Worm (Caenorhabditis elegans) whole organism, L2 larva: ENCODE results near the gene srw-7.

Experiments
- C34F6.9 ChIP-seq: fragments of 150-350 bp; optimal IDR thresholded peaks from 2 replicates; lab custom pipeline; 2014; ENCODE audit warnings: missing biosample characterization, missing genetic modification characterization
- F13H6.1 ChIP-seq: sonication (generic microtip); optimal IDR thresholded peaks from 2 replicates; lab custom pipeline; 2016; ENCODE audit warnings: missing genetic modification characterization, missing compliant biosample characterization
- R02D3.7 ChIP-seq: fragments of 150-350 bp; optimal IDR thresholded peaks from 2 replicates; lab custom pipeline; 2014; ENCODE audit warnings: missing biosample characterization, missing genetic modification characterization
- Y55F3AM.14 ChIP-seq: fragments of 200-800 bp; sonication (Bioruptor generic); optimal IDR thresholded peaks from 2 replicates; lab custom pipeline; 2018; ENCODE audit warnings: mild to moderate bottlenecking, missing genetic modification characterization, missing compliant biosample characterization
- ZK546.5 ChIP-seq: sonication (generic microtip); optimal IDR thresholded peaks from 2 replicates; lab custom pipeline; 2017; ENCODE audit warnings: missing biosample characterization, missing genetic modification characterization
- alr-1 ChIP-seq: fragments of 150-350 bp; optimal IDR thresholded peaks from 2 replicates; lab custom pipeline; 2014; ENCODE audit warnings: missing biosample characterization, missing genetic modification characterization
- aly-2 ChIP-seq: fragments of 150-350 bp; optimal IDR thresholded peaks from 2 replicates; lab custom pipeline; 2014; ENCODE audit warnings: missing biosample characterization, missing genetic modification characterization
- ama-1 ChIP-seq: fragments of 150-350 bp; optimal IDR thresholded peaks from 2 replicates; lab custom pipeline; 2018; ENCODE audit warnings: inconsistent platforms
- blmp-1 ChIP-seq: sonication (generic microtip); optimal IDR thresholded peaks from 2 replicates; lab custom pipeline; 2017; ENCODE audit warnings: missing genetic modification characterization, mild to moderate bottlenecking, missing compliant biosample characterization, antibody characterized with exemption, moderate library complexity; ENCODE audit not compliant: insufficient read depth
- ceh-82 ChIP-seq: fragments of 150-350 bp; optimal IDR thresholded peaks from 2 replicates; lab custom pipeline; 2014; ENCODE audit warnings: missing biosample characterization, missing genetic modification characterization
- crh-2 ChIP-seq: sonication (generic microtip); optimal IDR thresholded peaks from 2 replicates; lab custom pipeline; 2017; ENCODE audit warnings: missing biosample characterization, missing genetic modification characterization
- dmd-4 ChIP-seq: sonication (generic microtip); optimal IDR thresholded peaks from 2 replicates; lab custom pipeline; 2017; ENCODE audit warnings: missing biosample characterization, missing genetic modification characterization
- elt-1 ChIP-seq: fragments of 150-350 bp; optimal IDR thresholded peaks from 2 replicates; lab custom pipeline; 2014; ENCODE audit warnings: missing biosample characterization, missing genetic modification characterization
- elt-3 ChIP-seq: sonication (generic microtip); optimal IDR thresholded peaks from 2 replicates; lab custom pipeline; 2017; ENCODE audit warnings: missing biosample characterization, missing genetic modification characterization
- fos-1 ChIP-seq: fragments of 150-350 bp; optimal IDR thresholded peaks from 2 replicates; lab custom pipeline; 2014; ENCODE audit warnings: missing biosample characterization, missing genetic modification characterization
- gmeb-1 ChIP-seq: fragments of 150-350 bp; optimal IDR thresholded peaks from 2 replicates; lab custom pipeline; 2014; ENCODE audit warnings: missing biosample characterization, missing genetic modification characterization
- lin-11 ChIP-seq: fragments of 150-350 bp; sonication (generic microtip); optimal IDR thresholded peaks from 2 replicates; lab custom pipeline; 2014; ENCODE audit warnings: missing biosample characterization, missing genetic modification characterization, inconsistent platforms, mixed read lengths
- lin-13 ChIP-seq: fragments of 150-350 bp; optimal IDR thresholded peaks from 2 replicates; lab custom pipeline; 2014; ENCODE audit warnings: missing biosample characterization, missing genetic modification reagents, missing genetic modification characterization
- lin-39 ChIP-seq: fragments of 150-350 bp; optimal IDR thresholded peaks from 2 replicates; lab custom pipeline; 2014; ENCODE audit warnings: missing biosample characterization, missing genetic modification reagents, missing genetic modification characterization
- lsy-2 ChIP-seq, 2 experiments: fragments of 150-350 bp in 1 of 2; sonication (generic microtip) in 1 of 2; optimal IDR thresholded peaks; 2 replicates each; lab custom pipeline; 2014 to 2017; ENCODE audit warnings: missing biosample characterization in 2 of 2, missing genetic modification characterization in 2 of 2
- mab-5 ChIP-seq: fragments of 150-350 bp; optimal IDR thresholded peaks from 2 replicates; lab custom pipeline; 2014; ENCODE audit warnings: missing biosample characterization, missing genetic modification characterization
- mdl-1 ChIP-seq, 2 experiments: fragments of 150-350 bp in 1 of 2; sonication (generic microtip) in 1 of 2; optimal IDR thresholded peaks; 2 replicates each; lab custom pipeline; 2017; ENCODE audit warnings: missing biosample characterization in 2 of 2, missing genetic modification characterization in 2 of 2
- nhr-10 ChIP-seq: sonication (generic microtip); optimal IDR thresholded peaks from 2 replicates; lab custom pipeline; 2017; ENCODE audit warnings: missing biosample characterization, missing genetic modification characterization
- nhr-11 ChIP-seq: fragments of 150-350 bp; optimal IDR thresholded peaks from 2 replicates; lab custom pipeline; 2014; ENCODE audit warnings: missing biosample characterization, missing genetic modification characterization
- nhr-12 ChIP-seq: fragments of 150-350 bp; optimal IDR thresholded peaks from 2 replicates; lab custom pipeline; 2014; ENCODE audit warnings: missing biosample characterization, missing genetic modification characterization
- nhr-129 ChIP-seq: fragments of 150-350 bp; optimal IDR thresholded peaks from 2 replicates; lab custom pipeline; 2014; ENCODE audit warnings: missing biosample characterization, missing genetic modification characterization
- nhr-21 ChIP-seq: fragments of 150-350 bp; optimal IDR thresholded peaks from 2 replicates; lab custom pipeline; 2014; ENCODE audit warnings: missing biosample characterization, missing genetic modification characterization
- nhr-23 ChIP-seq: fragments of 150-350 bp; optimal IDR thresholded peaks from 2 replicates; lab custom pipeline; 2014; ENCODE audit warnings: missing biosample characterization, missing genetic modification reagents, missing genetic modification characterization
- nhr-237 ChIP-seq: fragments of 150-350 bp; optimal IDR thresholded peaks from 2 replicates; lab custom pipeline; 2014; ENCODE audit warnings: missing biosample characterization, missing genetic modification characterization
- nhr-25 ChIP-seq: fragments of 150-350 bp; sonication (generic microtip); optimal IDR thresholded peaks from 3 replicates; lab custom pipeline; 2014; ENCODE audit warnings: missing biosample characterization, missing genetic modification characterization
- nhr-6 ChIP-seq: fragments of 150-350 bp; optimal IDR thresholded peaks from 2 replicates; lab custom pipeline; 2014; ENCODE audit warnings: missing biosample characterization, missing genetic modification characterization
- nhr-77 ChIP-seq: fragments of 150-350 bp; optimal IDR thresholded peaks from 2 replicates; lab custom pipeline; 2014; ENCODE audit warnings: missing biosample characterization, missing genetic modification characterization
- peb-1 ChIP-seq: fragments of 150-350 bp; optimal IDR thresholded peaks from 2 replicates; lab custom pipeline; 2014; ENCODE audit warnings: missing biosample characterization, missing genetic modification characterization
- sem-4 ChIP-seq: fragments of 150-350 bp; optimal IDR thresholded peaks from 2 replicates; lab custom pipeline; 2014; ENCODE audit warnings: missing biosample characterization, missing genetic modification reagents, missing genetic modification characterization
- skn-1 ChIP-seq: sonication (generic microtip); optimal IDR thresholded peaks from 2 replicates; lab custom pipeline; 2017; ENCODE audit warnings: missing biosample characterization, missing genetic modification characterization
- sma-3 ChIP-seq: sonication (generic microtip); optimal IDR thresholded peaks from 2 replicates; lab custom pipeline; 2016; ENCODE audit warnings: missing genetic modification reagents, missing genetic modification characterization, missing compliant biosample characterization
- sma-9 ChIP-seq, 2 experiments: fragments of 150-350 bp in 1 of 2; sonication (generic microtip) in 1 of 2; optimal IDR thresholded peaks; 2 replicates each; lab custom pipeline; 2014 to 2016; ENCODE audit warnings: missing genetic modification characterization in 2 of 2, mild to moderate bottlenecking in 1 of 2, missing biosample characterization in 1 of 2, missing compliant biosample characterization in 1 of 2, missing genetic modification reagents in 1 of 2, moderate library complexity in 1 of 2
- snpc-4 ChIP-seq: fragments of 150-350 bp; optimal IDR thresholded peaks from 2 replicates; lab custom pipeline; 2014; ENCODE audit warnings: missing biosample characterization, missing genetic modification characterization
- unc-55 ChIP-seq: fragments of 150-350 bp; sonication (generic microtip); optimal IDR thresholded peaks from 3 replicates; lab custom pipeline; 2014; ENCODE audit warnings: missing biosample characterization, missing genetic modification reagents, missing genetic modification characterization
- unc-62 ChIP-seq: fragments of 150-350 bp; optimal IDR thresholded peaks from 2 replicates; lab custom pipeline; 2014; ENCODE audit warnings: missing biosample characterization, missing genetic modification reagents, missing genetic modification characterization
- zag-1 ChIP-seq: fragments of 150-350 bp; optimal IDR thresholded peaks from 2 replicates; lab custom pipeline; 2014; ENCODE audit warnings: missing biosample characterization, missing genetic modification characterization
- ztf-1 ChIP-seq: fragments of 200-800 bp; sonication (Bioruptor generic); conservative IDR thresholded peaks from 2 replicates; pipeline ENCODE4 v1.3.6; 2022; ENCODE audit warnings: missing genetic modification characterization, missing compliant biosample characterization
- ztf-11 ChIP-seq: sonication (generic microtip); optimal IDR thresholded peaks from 2 replicates; lab custom pipeline; 2017; ENCODE audit warnings: missing biosample characterization, missing genetic modification characterization
- ztf-4 ChIP-seq: fragments of 150-350 bp; optimal IDR thresholded peaks from 2 replicates; lab custom pipeline; 2014; ENCODE audit warnings: missing biosample characterization, missing genetic modification characterization

Gene srw-7

DNA sequence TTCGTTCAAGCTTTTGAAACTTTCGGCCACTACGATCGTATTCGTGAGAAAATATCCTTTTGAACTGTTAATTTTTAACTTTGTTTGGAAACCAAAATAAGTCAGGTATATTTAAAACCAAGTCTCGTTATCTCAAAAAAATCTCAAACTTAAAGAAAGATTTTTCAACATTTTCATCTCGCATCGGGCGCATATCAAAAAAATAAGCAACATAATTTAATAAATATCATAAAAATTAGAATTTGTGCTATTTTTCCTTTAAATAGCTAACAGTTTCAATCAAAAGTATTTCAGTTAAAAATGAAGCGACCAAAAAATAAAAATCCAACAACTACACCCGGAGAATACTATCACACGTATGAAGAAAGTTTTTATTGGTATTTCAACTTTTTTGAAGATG, at the start of gene srw-7:
TSS of gene srw-7 (plus strand) at position 301 of the 400 bp plus-strand sequence.
- TF ChIP-seq skn-1 (no peak), nhr-6 (tag; lab: Kevin White, UChicago) (no peak), nhr-25 (tag; lab: Kevin White, UChicago) (no peak)
- TF ChIP-seq, all 48 proteins: peak for 0

DNA sequence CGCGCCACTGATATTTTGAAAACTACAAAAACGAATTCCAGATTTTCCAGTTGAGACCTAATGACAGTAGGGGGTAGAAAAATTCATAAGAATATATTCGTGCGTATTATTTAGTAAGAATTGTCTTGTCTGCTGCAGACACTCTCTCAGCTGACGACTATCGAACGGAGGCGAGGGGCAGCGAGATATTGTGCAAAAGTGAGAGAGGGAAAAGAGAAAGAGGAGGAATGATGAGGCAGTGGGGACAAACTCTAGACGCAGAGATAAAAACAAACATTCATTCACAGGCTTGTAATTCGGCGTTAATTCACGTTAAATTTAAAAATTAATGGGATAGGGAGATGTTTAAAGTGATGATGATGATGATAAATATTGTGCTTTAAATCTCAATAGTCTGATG, 49.2 kb upstream of the srw-7 start, which contains the start of gene gid-7:
TSS of gene gid-7 (minus strand) at position 188 of the 400 bp plus-strand sequence.
- TF ChIP-seq nhr-12 (tag; lab: Kevin White, UChicago) (no peak), skn-1 (no peak), ama-1 (lab: Kevin White, UChicago) (no peak), nhr-25 (tag; lab: Kevin White, UChicago) (peak; percentile 38), snpc-4 (tag; lab: Kevin White, UChicago) (no peak), nhr-10 (tag; lab: Kevin White, UChicago) (no peak), ztf-1 (no peak), nhr-11 (tag; lab: Kevin White, UChicago) (no peak), crh-2 (peak; percentile 44), sma-9 (GFP tag; optimal IDR thresholded peaks at IDR 0.05; lab: Kevin White, UChicago) (no peak), sma-9 (tag; optimal IDR thresholded peaks at IDR 0.05; lab: Kevin White, UChicago) (no peak), unc-55 (GFP tag; lab: Kevin White, UChicago) (peak; percentile 28), mdl-1 (tag; optimal IDR thresholded peaks at IDR 0.05; lab: Kevin White, UChicago) (no peak), lin-39 (no peak), lsy-2 (tag; optimal IDR thresholded peaks at IDR 0.05; lab: Kevin White, UChicago) (peak in 1 of 2 experiments; percentile 43), C34F6.9 (tag; lab: Kevin White, UChicago) (peak; percentile 46), nhr-129 (no peak), ztf-4 (tag; lab: Kevin White, UChicago) (no peak), F13H6.1 (tag; lab: Kevin White, UChicago) (peak; percentile 44), blmp-1 (tag; lab: Kevin White, UChicago) (no peak), Y55F3AM.14 (no peak), aly-2 (tag; lab: Kevin White, UChicago) (no peak), sem-4 (tag; lab: Kevin White, UChicago) (no peak), ztf-11 (tag; lab: Kevin White, UChicago) (no peak), ZK546.5 (tag; lab: Kevin White, UChicago) (no peak), nhr-21 (tag; lab: Kevin White, UChicago) (peak; percentile 18), sma-3 (GFP tag; lab: Kevin White, UChicago) (no peak), nhr-6 (tag; lab: Kevin White, UChicago) (no peak), dmd-4 (tag; lab: Kevin White, UChicago) (no peak), fos-1 (no peak), elt-1 (tag; lab: Kevin White, UChicago) (no peak), lin-11 (no peak), gmeb-1 (tag; lab: Kevin White, UChicago) (peak; percentile 41), nhr-237 (no peak), unc-62 (GFP tag; lab: Kevin White, UChicago) (no peak), mab-5 (tag; lab: Kevin White, UChicago) (no peak)

- TF ChIP-seq fos-1: peak; percentile 54
- TF ChIP-seq elt-1 (tag; lab: Kevin White, UChicago): no peak
- TF ChIP-seq ztf-1: no peak
- no peak for TF ChIP-seq Y55F3AM.14
- TF ChIP-seq crh-2: peak; percentile 69
- no peak for TF ChIP-seq nhr-77 (tag; lab: Kevin White, UChicago)
- TF ChIP-seq alr-1 (tag; lab: Kevin White, UChicago): no peak
- TF ChIP-seq aly-2 (tag; lab: Kevin White, UChicago): no peak
- TF ChIP-seq gmeb-1 (tag; lab: Kevin White, UChicago): peak; percentile 92
- TF ChIP-seq nhr-23 (tag; lab: Kevin White, UChicago): no peak
- peak; percentile 12 for TF ChIP-seq mab-5 (tag; lab: Kevin White, UChicago)
- no peak for TF ChIP-seq nhr-11 (tag; lab: Kevin White, UChicago)
- TF ChIP-seq nhr-12 (tag; lab: Kevin White, UChicago): no peak
- peak; percentile 30 to 83 for TF ChIP-seq lsy-2 (tag; optimal IDR thresholded peaks at IDR 0.05; lab: Kevin White, UChicago)
- TF ChIP-seq F13H6.1 (tag; lab: Kevin White, UChicago): peak; percentile 49
- no peak for TF ChIP-seq nhr-10 (tag; lab: Kevin White, UChicago)
- no peak for TF ChIP-seq lin-39
- no peak for TF ChIP-seq ZK546.5 (tag; lab: Kevin White, UChicago)
- no peak for TF ChIP-seq lin-13 (GFP tag; lab: Kevin White, UChicago)
- TF ChIP-seq elt-3 (tag; lab: Kevin White, UChicago): no peak
- no peak for TF ChIP-seq ceh-82 (tag; lab: Kevin White, UChicago)
- no peak for TF ChIP-seq dmd-4 (tag; lab: Kevin White, UChicago)
- TF ChIP-seq nhr-6 (tag; lab: Kevin White, UChicago): no peak
- TF ChIP-seq ama-1 (lab: Kevin White, UChicago): no peak
- no peak for TF ChIP-seq mdl-1 (tag; optimal IDR thresholded peaks at IDR 0.05; lab: Kevin White, UChicago)
- TF ChIP-seq skn-1: no peak
- TF ChIP-seq sma-9 (GFP tag; optimal IDR thresholded peaks at IDR 0.05; lab: Kevin White, UChicago): peak; percentile 59
- TF ChIP-seq sma-9 (tag; optimal IDR thresholded peaks at IDR 0.05; lab: Kevin White, UChicago): no peak
- TF ChIP-seq nhr-25 (tag; lab: Kevin White, UChicago): peak; percentile 61
- peak; percentile 54 for TF ChIP-seq sma-3 (GFP tag; lab: Kevin White, UChicago)
- TF ChIP-seq zag-1 (tag; lab: Kevin White, UChicago): no peak
- peak; percentile 82 for TF ChIP-seq unc-55 (GFP tag; lab: Kevin White, UChicago)
- TF ChIP-seq R02D3.7 (tag; lab: Kevin White, UChicago): peak; percentile 90
- TF ChIP-seq nhr-129: peak; percentile 58
- peak; percentile 40 for TF ChIP-seq lin-11
- TF ChIP-seq nhr-237: no peak
- no peak for TF ChIP-seq peb-1 (tag; lab: Kevin White, UChicago)
- no peak for TF ChIP-seq ztf-11 (tag; lab: Kevin White, UChicago)
Measured at ce11 chrV:3759419-3759915, 46.6 kb upstream of the srw-7 start, which contains the start of gene chk-1. Gene chk-1, minus strand, starts transcription at chrV:3759469.
